Fruit fly (Drosophila melanogaster) whole organism, embryonic: ENCODE results near the gene Trf5.
A peak's percentile ranks its signal among the peaks of the same experiment; 100 is the strongest.

Source experiments
- Atf-2 ChIP-seq: fragments of 200-800 bp; sonication (Bioruptor generic); optimal IDR thresholded peaks from 2 replicates; lab custom pipeline; 2016; ENCODE audit warnings: missing biosample characterization, missing genetic modification characterization
- Blimp-1 ChIP-seq: fragments of 200-800 bp; sonication (Bioruptor generic); optimal IDR thresholded peaks from 3 replicates; lab custom pipeline; 2018; ENCODE audit warnings: missing biosample characterization, missing genetic modification characterization, mild to moderate bottlenecking, moderate library complexity, missing genetic modification reagents
- CG11695 ChIP-seq: fragments of 200-800 bp; sonication (Bioruptor generic); IDR thresholded peaks from 3 replicates; pipeline ENCODE4 v1.3.6; 2022; ENCODE audit warnings: missing biosample characterization, missing genetic modification characterization
- CG12071 ChIP-seq: fragments of 200-800 bp; sonication (Bioruptor generic); optimal IDR thresholded peaks from 3 replicates; lab custom pipeline; 2018; ENCODE audit warnings: missing biosample characterization, mild to moderate bottlenecking, missing genetic modification characterization
- CG12104 ChIP-seq: fragments of 200-800 bp; sonication (Bioruptor generic); optimal IDR thresholded peaks from 3 replicates; lab custom pipeline; 2016; ENCODE audit warnings: missing biosample characterization, missing genetic modification characterization
- CG12299 ChIP-seq: fragments of 200-800 bp; sonication (Bioruptor generic); optimal IDR thresholded peaks from 2 replicates; lab custom pipeline; 2018; ENCODE audit warnings: missing biosample characterization, mild to moderate bottlenecking, missing genetic modification characterization
- CG12769 ChIP-seq: fragments of 200-800 bp; sonication (Bioruptor generic); optimal IDR thresholded peaks from 2 replicates; lab custom pipeline; 2019; ENCODE audit warnings: missing biosample characterization, mild to moderate bottlenecking, missing genetic modification characterization, moderate library complexity
- CG15269 ChIP-seq: fragments of 200-800 bp; sonication (Bioruptor generic); optimal IDR thresholded peaks from 2 replicates; lab custom pipeline; 2018; ENCODE audit warnings: missing biosample characterization, mild to moderate bottlenecking, missing genetic modification characterization, moderate library complexity
- CG16813 ChIP-seq: fragments of 200-800 bp; sonication (Bioruptor generic); IDR thresholded peaks from 3 replicates; pipeline ENCODE4 v1.3.6; 2022; ENCODE audit warnings: missing biosample characterization, missing genetic modification characterization; ENCODE audit not compliant: partially characterized antibody
- CG17829 ChIP-seq: fragments of 200-800 bp; optimal IDR thresholded peaks from 2 replicates; lab custom pipeline; 2019; ENCODE audit warnings: missing biosample characterization, mild to moderate bottlenecking, missing genetic modification characterization, moderate library complexity
- CG18262 ChIP-seq: fragments of 200-800 bp; optimal IDR thresholded peaks from 3 replicates; lab custom pipeline; 2019; ENCODE audit warnings: missing biosample characterization, mild to moderate bottlenecking, missing genetic modification characterization, moderate library complexity
- CG18476 ChIP-seq: fragments of 200-800 bp; sonication (Bioruptor generic); optimal IDR thresholded peaks from 2 replicates; lab custom pipeline; 2016; ENCODE audit warnings: missing biosample characterization, mild to moderate bottlenecking, missing genetic modification characterization
- CG30403 ChIP-seq: fragments of 200-800 bp; sonication (Bioruptor generic); optimal IDR thresholded peaks from 3 replicates; lab custom pipeline; 2016; ENCODE audit warnings: missing biosample characterization, missing genetic modification characterization
- CG31441 ChIP-seq: fragments of 200-800 bp; sonication (Bioruptor generic); IDR thresholded peaks from 2 replicates; pipeline ENCODE4 v1.3.6; 2022; ENCODE audit warnings: missing biosample characterization, missing genetic modification characterization
- CG3847 ChIP-seq: fragments of 200-800 bp; sonication (Bioruptor generic); IDR thresholded peaks from 2 replicates; pipeline ENCODE4 v1.3.6; 2022; ENCODE audit warnings: missing biosample characterization, missing genetic modification characterization
- CG6175 ChIP-seq: fragments of 200-800 bp; sonication (Bioruptor generic); IDR thresholded peaks from 3 replicates; pipeline ENCODE4 v1.3.6; 2022; ENCODE audit warnings: missing biosample characterization, missing genetic modification characterization
- CG6813 ChIP-seq: fragments of 200-800 bp; sonication (Bioruptor generic); optimal IDR thresholded peaks from 2 replicates; lab custom pipeline; 2017; ENCODE audit warnings: missing biosample characterization, missing genetic modification characterization, mild to moderate bottlenecking, moderate library complexity, missing genetic modification reagents
- CG7839 ChIP-seq: fragments of 200-800 bp; sonication (Bioruptor generic); optimal IDR thresholded peaks from 3 replicates; lab custom pipeline; 2018; ENCODE audit warnings: missing biosample characterization, mild to moderate bottlenecking, missing genetic modification characterization, moderate library complexity
- CG8359 ChIP-seq: fragments of 200-800 bp; sonication (Bioruptor generic); optimal IDR thresholded peaks from 2 replicates; lab custom pipeline; 2017; ENCODE audit warnings: missing biosample characterization, mild to moderate bottlenecking, missing genetic modification characterization, borderline replicate concordance
- CG9215 ChIP-seq: fragments of 200-800 bp; sonication (Bioruptor generic); IDR thresholded peaks from 2 replicates; pipeline ENCODE4 v1.3.6; 2022; ENCODE audit warnings: missing biosample characterization, missing genetic modification characterization
- CG9437 ChIP-seq: fragments of 200-800 bp; sonication (Bioruptor generic); optimal IDR thresholded peaks from 2 replicates; lab custom pipeline; 2018; ENCODE audit warnings: missing biosample characterization, mild to moderate bottlenecking, missing genetic modification characterization
- CG9817 ChIP-seq: fragments of 200-800 bp; sonication (Bioruptor generic); optimal IDR thresholded peaks from 2 replicates; lab custom pipeline; 2018; ENCODE audit warnings: missing biosample characterization, mild to moderate bottlenecking, missing genetic modification characterization, moderate library complexity
- CG9932 ChIP-seq: fragments of 200-800 bp; sonication (Bioruptor generic); IDR thresholded peaks from 2 replicates; pipeline ENCODE4 v1.3.6; 2022; ENCODE audit warnings: missing biosample characterization, missing genetic modification characterization
- Chrac-16 ChIP-seq: fragments of 200-800 bp; sonication (Bioruptor generic); optimal IDR thresholded peaks from 3 replicates; lab custom pipeline; 2016; ENCODE audit warnings: missing biosample characterization, missing genetic modification characterization
- Dref ChIP-seq: fragments of 200-800 bp; sonication (Bioruptor generic); IDR thresholded peaks from 2 replicates; pipeline ENCODE4 v1.3.6; 2022; ENCODE audit warnings: missing biosample characterization, missing genetic modification characterization
- H2.0 ChIP-seq: fragments of 200-800 bp; sonication (Bioruptor generic); IDR thresholded peaks from 2 replicates; pipeline ENCODE4 v1.3.6; 2022; ENCODE audit warnings: missing biosample characterization, missing genetic modification characterization
- Hmr ChIP-seq: fragments of 200-800 bp; sonication (Bioruptor generic); optimal IDR thresholded peaks from 3 replicates; lab custom pipeline; 2017; ENCODE audit warnings: mild to moderate bottlenecking, missing biosample characterization, missing genetic modification reagents, missing genetic modification characterization
- MBD-R2 ChIP-seq: fragments of 200-800 bp; sonication (Bioruptor generic); IDR thresholded peaks from 2 replicates; pipeline ENCODE4 v1.3.6; 2022; ENCODE audit warnings: missing biosample characterization, missing genetic modification characterization
- MESR4 ChIP-seq: fragments of 200-800 bp; sonication (Bioruptor generic); optimal IDR thresholded peaks from 2 replicates; lab custom pipeline; 2018; ENCODE audit warnings: missing biosample characterization, mild to moderate bottlenecking, missing genetic modification characterization, moderate library complexity
- PHDP ChIP-seq: fragments of 200-800 bp; sonication (Bioruptor generic); optimal IDR thresholded peaks from 3 replicates; lab custom pipeline; 2018; ENCODE audit warnings: missing biosample characterization, mild to moderate bottlenecking, missing genetic modification characterization, moderate library complexity
- Sox102F ChIP-seq: fragments of 200-800 bp; sonication (Bioruptor generic); optimal IDR thresholded peaks from 2 replicates; lab custom pipeline; 2018; ENCODE audit warnings: missing biosample characterization, mild to moderate bottlenecking, missing genetic modification characterization, moderate library complexity
- caup ChIP-seq: fragments of 200-800 bp; sonication (Bioruptor generic); optimal IDR thresholded peaks from 3 replicates; lab custom pipeline; 2017; ENCODE audit warnings: missing biosample characterization, mild to moderate bottlenecking, missing genetic modification characterization, moderate library complexity; ENCODE audit not compliant: severe bottlenecking
- chm ChIP-seq: fragments of 200-800 bp; sonication (Bioruptor generic); IDR thresholded peaks from 2 replicates; pipeline ENCODE4 v1.3.6; 2022; ENCODE audit warnings: missing biosample characterization, missing genetic modification characterization
- esg ChIP-seq: fragments of 200-800 bp; sonication (Bioruptor generic); conservative IDR thresholded peaks from 2 replicates; pipeline ENCODE4 v1.3.6; 2022; ENCODE audit warnings: missing biosample characterization, missing genetic modification characterization
- fd3F ChIP-seq: fragments of 200-800 bp; sonication (Bioruptor generic); optimal IDR thresholded peaks from 2 replicates; lab custom pipeline; 2018; ENCODE audit warnings: missing biosample characterization, mild to moderate bottlenecking, missing genetic modification characterization, moderate library complexity
- gem ChIP-seq: fragments of 200-800 bp; sonication (Bioruptor generic); optimal IDR thresholded peaks from 2 replicates; lab custom pipeline; 2019; ENCODE audit warnings: missing biosample characterization, mild to moderate bottlenecking, missing genetic modification characterization, moderate library complexity
- hkb ChIP-seq, 2 experiments: fragments of 200-800 bp in 1 of 2; fragments of >200 bp in 1 of 2; sonication (Bioruptor generic) in 1 of 2; IDR thresholded peaks in 1 of 2; optimal IDR thresholded peaks in 1 of 2; 2 replicates each; pipeline versions ENCODE4 v1.3.6 to Lab custom; 2017 to 2022; ENCODE audit warnings: missing biosample characterization in 1 of 2, missing genetic modification characterization in 1 of 2
- ken ChIP-seq: fragments of 200-800 bp; sonication (Bioruptor generic); IDR thresholded peaks from 3 replicates; pipeline ENCODE4 v1.3.6; 2022; ENCODE audit warnings: missing biosample characterization, missing genetic modification characterization
- luna ChIP-seq: fragments of 200-800 bp; sonication (Bioruptor generic); optimal IDR thresholded peaks from 2 replicates; lab custom pipeline; 2016; ENCODE audit warnings: missing biosample characterization, missing genetic modification characterization
- pnt ChIP-seq: fragments of 200-800 bp; sonication (Bioruptor generic); optimal IDR thresholded peaks from 3 replicates; lab custom pipeline; 2016; ENCODE audit warnings: missing biosample characterization, missing genetic modification characterization
- prd ChIP-seq, 3 experiments: fragments of >200 bp in 2 of 3; fragments of 200-800 bp in 1 of 3; sonication (Bioruptor generic) in 1 of 3; optimal IDR thresholded peaks in 2 of 3; IDR thresholded peaks in 1 of 3; 2 replicates in 2 of 3; 3 replicates in 1 of 3; pipeline versions ENCODE4 v1.3.6 to Lab custom; 2017 to 2022; ENCODE audit warnings: missing biosample characterization in 1 of 3, missing genetic modification characterization in 1 of 3
- ranshi ChIP-seq: fragments of 200-800 bp; sonication (Bioruptor generic); IDR thresholded peaks from 2 replicates; pipeline ENCODE4 v1.3.6; 2022; ENCODE audit warnings: missing biosample characterization, missing genetic modification characterization
- scrt ChIP-seq: fragments of 200-800 bp; sonication (Bioruptor generic); optimal IDR thresholded peaks from 2 replicates; lab custom pipeline; 2018; ENCODE audit warnings: missing biosample characterization, mild to moderate bottlenecking, missing genetic modification characterization, moderate library complexity
- sob ChIP-seq: fragments of 200-800 bp; sonication (Bioruptor generic); IDR thresholded peaks from 2 replicates; pipeline ENCODE4 v1.3.6; 2022; ENCODE audit warnings: missing biosample characterization, missing genetic modification characterization
- sqz ChIP-seq: fragments of 200-800 bp; sonication (Bioruptor generic); optimal IDR thresholded peaks from 3 replicates; lab custom pipeline; 2018; ENCODE audit warnings: missing biosample characterization, mild to moderate bottlenecking, missing genetic modification characterization
- tin ChIP-seq: fragments of 200-800 bp; sonication (Bioruptor generic); optimal IDR thresholded peaks from 3 replicates; lab custom pipeline; 2016; ENCODE audit warnings: missing biosample characterization, missing genetic modification characterization
- vnd ChIP-seq: fragments of 200-800 bp; sonication (Bioruptor generic); IDR thresholded peaks from 3 replicates; pipeline ENCODE4 v1.3.6; 2022; ENCODE audit warnings: missing biosample characterization, missing genetic modification characterization; ENCODE audit not compliant: partially characterized antibody
- wek ChIP-seq: fragments of 200-800 bp; sonication (Bioruptor generic); optimal IDR thresholded peaks from 3 replicates; lab custom pipeline; 2018; ENCODE audit warnings: missing biosample characterization, mild to moderate bottlenecking, missing genetic modification characterization, moderate library complexity

Gene Trf5

DNA sequence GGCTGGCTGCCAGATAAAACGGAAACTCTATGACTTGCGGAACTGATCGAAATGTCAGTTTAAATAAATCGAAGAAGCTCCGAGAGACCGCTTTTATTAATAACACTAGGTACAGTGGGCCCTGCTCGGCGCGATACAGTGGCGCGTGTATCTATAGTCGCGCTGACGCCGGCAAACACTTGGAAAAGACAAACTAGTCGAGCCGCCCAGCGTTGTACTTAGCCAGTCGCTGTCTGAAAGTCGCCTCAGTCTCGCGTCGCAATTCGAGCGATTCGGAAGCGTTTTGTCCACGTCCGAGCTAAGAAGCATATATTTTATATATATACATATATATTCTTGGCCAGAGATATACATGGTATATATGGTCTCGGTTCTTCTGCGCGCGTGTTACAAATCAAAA lies 33.6 kb upstream of the Trf5 start (continued):
- TF ChIP-seq CG12769 (tag; lab: Kevin White, UChicago) (peak; percentile 59), ranshi (GFP tag; lab: Robert Waterston, UW) (0 out of 2 replicates have a peak, but pooled peaks have one; percentile 29), H2.0 (peak; percentile 49), CG30403 (GFP tag; lab: Kevin White, UChicago) (peak; percentile 18), CG18262 (tag; lab: Kevin White, UChicago) (peak; percentile 1), hkb (optimal IDR thresholded peaks at IDR 0.05; lab: Kevin White, UChicago) (no peak), hkb (GFP tag; IDR thresholded peaks at IDR 0.05; lab: Robert Waterston, UW) (peak; percentile 15; the same call in 1 of the 2 replicates), MESR4 (GFP tag; lab: Kevin White, UChicago) (no peak), CG12071 (GFP tag; lab: Kevin White, UChicago) (peak; percentile 66), Blimp-1 (GFP tag; lab: Kevin White, UChicago) (peak; percentile 9), CG9437 (GFP tag; lab: Kevin White, UChicago) (no peak), CG15269 (peak; percentile 60), CG6175 (GFP tag; lab: Robert Waterston, UW) (peak; percentile 68; the same call in 1 of the 3 replicates), CG7839 (tag; lab: Kevin White, UChicago) (peak; percentile 59), CG12299 (no peak), pnt (GFP tag; lab: Kevin White, UChicago) (no peak), prd (optimal IDR thresholded peaks at IDR 0.05; lab: Kevin White, UChicago) (no peak), prd (GFP tag; IDR thresholded peaks at IDR 0.05; lab: Robert Waterston, UW) (peak; percentile 60), Hmr (GFP tag; lab: Kevin White, UChicago) (peak; percentile 61), CG18476 (GFP tag; lab: Kevin White, UChicago) (no peak), fd3F (GFP tag; lab: Kevin White, UChicago) (peak; percentile 27), CG17829 (tag; lab: Kevin White, UChicago) (peak; percentile 8), CG9215 (peak; percentile 46; the same call in 1 of the 2 replicates), MBD-R2 (GFP tag; lab: Robert Waterston, UW) (peak; percentile 7; the same call in 1 of the 2 replicates), chm (GFP tag; lab: Robert Waterston, UW) (no peak; the same call in 1 of the 2 replicates), gem (tag; lab: Kevin White, UChicago) (peak; percentile 41), CG8359 (peak; percentile 84), CG11695 (GFP tag; lab: Robert Waterston, UW) (0 out of 3 replicates have a peak, but pooled peaks have one; percentile 11), CG9817 (tag; lab: Kevin White, UChicago) (peak; percentile 49), CG3847 (GFP tag; lab: Robert Waterston, UW) (peak; percentile 44; the same call in 1 of the 2 replicates), Chrac-16 (GFP tag; lab: Kevin White, UChicago) (no peak), CG31441 (0 out of 2 replicates have a peak, but pooled peaks have one; percentile 16), tin (GFP tag; lab: Kevin White, UChicago) (peak; percentile 40), CG16813 (no peak), Atf-2 (GFP tag; lab: Kevin White, UChicago) (no peak), PHDP (peak; percentile 37), caup (GFP tag; lab: Kevin White, UChicago) (peak; percentile 51), wek (no peak), CG12104 (GFP tag; lab: Kevin White, UChicago) (no peak), esg (0 out of 2 replicates have a peak, but pooled peaks have one; percentile 21), luna (GFP tag; lab: Kevin White, UChicago) (no peak), Sox102F (GFP tag; lab: Kevin White, UChicago) (peak; percentile 10), scrt (GFP tag; lab: Kevin White, UChicago) (no peak), sob (GFP tag; lab: Robert Waterston, UW) (peak; percentile 53; the same call in 1 of the 2 replicates), Dref (0 out of 2 replicates have a peak, but pooled peaks have one; percentile 32), CG6813 (GFP tag; lab: Kevin White, UChicago) (peak; percentile 49), ken (GFP tag; lab: Robert Waterston, UW) (peak; percentile 35; the same call in 1 of the 3 replicates), vnd (GFP tag; lab: Robert Waterston, UW) (no peak), sqz (GFP tag; lab: Kevin White, UChicago) (no peak), CG9932 (GFP tag; lab: Robert Waterston, UW) (peak; percentile 75)
